Worm (Caenorhabditis elegans): ENCODE measurements around the gene aex-2.

- TF ChIP-seq ztf-23 (GFP tag; IDR thresholded peaks at IDR 0.05) = no peak
- no peak for TF ChIP-seq ref-1 (GFP tag; conservative IDR thresholded peaks at IDR 0.05)
- no peak for TF ChIP-seq T22C8.4 (GFP tag; IDR thresholded peaks at IDR 0.05)
- no peak for TF ChIP-seq flt-1 (GFP tag; IDR thresholded peaks at IDR 0.05)
- no peak for TF ChIP-seq med-1 (GFP tag; optimal IDR thresholded peaks at IDR 0.05; ENCODE audit: insufficient read depth)
- TF ChIP-seq tab-1 (GFP tag; IDR thresholded peaks at IDR 0.05) = no peak
- no peak for TF ChIP-seq ztf-29 (GFP tag; IDR thresholded peaks at IDR 0.05)
- no peak for TF ChIP-seq klf-2 (GFP tag; conservative IDR thresholded peaks at IDR 0.05)
- no peak for TF ChIP-seq cog-1 (tag; optimal IDR thresholded peaks at IDR 0.05)
Observed at ce11 chrX:9616919-9617318, 36.0 kb downstream of the aex-2 start, which contains the start of gene C11E4.7.

All from whole organism, midembryonic.